Fruit fly (Drosophila melanogaster) whole organism, wandering third instar larva: ENCODE measurements around the gene Pdhb.
A peak's percentile ranks its signal among the peaks of the same experiment; 100 is the strongest.

ENCODE experiments used
- Abd-B ChIP-seq: fragments of >200 bp; optimal IDR thresholded peaks from 2 replicates; lab custom pipeline; 2017; ENCODE audit warnings: missing biosample characterization, missing genetic modification characterization
- CG32264 ChIP-seq: fragments of 200-800 bp; sonication (Bioruptor generic); optimal IDR thresholded peaks from 2 replicates; lab custom pipeline; 2016; ENCODE audit warnings: missing biosample characterization, missing genetic modification characterization
- CG9705 ChIP-seq: fragments of 200-800 bp; sonication (Bioruptor generic); optimal IDR thresholded peaks from 2 replicates; lab custom pipeline; 2018; ENCODE audit warnings: missing biosample characterization, mild to moderate bottlenecking, missing genetic modification characterization
- CrebA ChIP-seq: fragments of 200-800 bp; sonication (Bioruptor generic); optimal IDR thresholded peaks from 2 replicates; lab custom pipeline; 2016; ENCODE audit warnings: missing biosample characterization, mild to moderate bottlenecking, missing genetic modification characterization, borderline replicate concordance
- Dfd ChIP-seq: fragments of >200 bp; optimal IDR thresholded peaks from 2 replicates; lab custom pipeline; 2017; ENCODE audit warnings: missing biosample characterization, missing genetic modification characterization
- Dif ChIP-seq: fragments of 200-275, 200-300 bp; sonication (Bioruptor generic); optimal IDR thresholded peaks from 2 replicates; lab custom pipeline; 2018; ENCODE audit warnings: missing biosample characterization, missing genetic modification characterization; ENCODE audit not compliant: partially characterized antibody
- GATAd ChIP-seq: sonication (Bioruptor generic); optimal IDR thresholded peaks from 2 replicates; lab custom pipeline; 2016; ENCODE audit warnings: missing biosample characterization, missing genetic modification characterization
- HLH106 ChIP-seq: fragments of 200-800 bp; optimal IDR thresholded peaks from 3 replicates; lab custom pipeline; 2019; ENCODE audit warnings: missing biosample characterization, mild to moderate bottlenecking, missing genetic modification characterization, moderate library complexity
- Hnf4 ChIP-seq: fragments of 200-800 bp; sonication (Bioruptor generic); optimal IDR thresholded peaks from 2 replicates; lab custom pipeline; 2016; ENCODE audit warnings: missing biosample characterization, mild to moderate bottlenecking, missing genetic modification characterization
- Hr78 ChIP-seq: fragments of >200 bp; optimal IDR thresholded peaks from 2 replicates; lab custom pipeline; 2017; ENCODE audit warnings: missing biosample characterization, missing genetic modification characterization
- Hr83 ChIP-seq: fragments of 200-300 bp; sonication (Bioruptor generic); optimal IDR thresholded peaks from 2 replicates; lab custom pipeline; 2016; ENCODE audit warnings: missing biosample characterization, mild to moderate bottlenecking, missing genetic modification characterization, moderate library complexity; ENCODE audit not compliant: poor library complexity, severe bottlenecking
- Jra ChIP-seq: sonication (Bioruptor generic); optimal IDR thresholded peaks from 2 replicates; lab custom pipeline; 2016; ENCODE audit warnings: missing biosample characterization, missing genetic modification characterization
- Mio ChIP-seq: sonication (Bioruptor generic); optimal IDR thresholded peaks from 2 replicates; lab custom pipeline; 2016; ENCODE audit warnings: missing biosample characterization, missing genetic modification characterization
- Myc ChIP-seq: fragments of >200 bp; optimal IDR thresholded peaks from 2 replicates; lab custom pipeline; 2017
- N ChIP-seq: fragments of >200 bp; optimal IDR thresholded peaks from 2 replicates; lab custom pipeline; 2018; ENCODE audit warnings: missing biosample characterization, missing external identifiers, missing genetic modification characterization
- OdsH ChIP-seq: fragments of 200-800 bp; sonication (Bioruptor generic); optimal IDR thresholded peaks from 2 replicates; lab custom pipeline; 2016; ENCODE audit warnings: missing biosample characterization, mild to moderate bottlenecking, missing genetic modification characterization
- Rel ChIP-seq, 2 experiments: fragments of 200-800 bp; sonication (Bioruptor generic) in 1 of 2; optimal IDR thresholded peaks; 2 replicates in 1 of 2; 3 replicates in 1 of 2; lab custom pipeline; 2016 to 2019; ENCODE audit warnings: mild to moderate bottlenecking in 2 of 2, missing biosample characterization in 2 of 2, missing genetic modification characterization in 2 of 2, moderate library complexity in 1 of 2
- Sp1 ChIP-seq: fragments of 200-800 bp; sonication (Bioruptor generic); optimal IDR thresholded peaks from 3 replicates; lab custom pipeline; 2019; ENCODE audit warnings: missing biosample characterization, mild to moderate bottlenecking, missing genetic modification characterization, moderate library complexity
- Vsx2 ChIP-seq: fragments of 200-300, 225-300 bp; sonication (Bioruptor generic); optimal IDR thresholded peaks from 2 replicates; lab custom pipeline; 2018; ENCODE audit warnings: missing biosample characterization, missing genetic modification characterization; ENCODE audit not compliant: partially characterized antibody
- br ChIP-seq: fragments of 200-800 bp; sonication (Bioruptor generic); optimal IDR thresholded peaks from 2 replicates; lab custom pipeline; 2016; ENCODE audit warnings: missing biosample characterization, missing genetic modification characterization
- brk ChIP-seq: fragments of 200-800 bp; sonication (Bioruptor generic); optimal IDR thresholded peaks from 2 replicates; lab custom pipeline; 2016; ENCODE audit warnings: missing biosample characterization, mild to moderate bottlenecking, missing genetic modification characterization
- dl ChIP-seq, 2 experiments: fragments of 175-275, 200-275 bp in 1 of 2; fragments of 200-275 bp in 1 of 2; sonication (Bioruptor generic); optimal IDR thresholded peaks; lab custom pipeline; 2018; ENCODE audit warnings: mild to moderate bottlenecking in 2 of 2, missing biosample characterization in 2 of 2, missing genetic modification characterization in 2 of 2, moderate library complexity in 2 of 2; ENCODE audit not compliant: partially characterized antibody in 2 of 2, insufficient read depth in 1 of 2
- dmrt93B ChIP-seq: fragments of 200-800 bp; sonication (Bioruptor generic); optimal IDR thresholded peaks from 2 replicates; lab custom pipeline; 2018; ENCODE audit warnings: missing biosample characterization, mild to moderate bottlenecking, missing genetic modification characterization
- dsf ChIP-seq: sonication (Bioruptor generic); optimal IDR thresholded peaks from 2 replicates; lab custom pipeline; 2016; ENCODE audit warnings: missing biosample characterization, missing genetic modification characterization, borderline replicate concordance
- ey ChIP-seq: fragments of 200-800 bp; sonication (Bioruptor generic); optimal IDR thresholded peaks from 2 replicates; lab custom pipeline; 2016; ENCODE audit warnings: missing biosample characterization, missing genetic modification characterization
- foxo ChIP-seq, 2 experiments: fragments of 200-800 bp; sonication (Bioruptor generic); optimal IDR thresholded peaks; 2 replicates in 1 of 2; 3 replicates in 1 of 2; lab custom pipeline; 2016 to 2017; ENCODE audit warnings: missing biosample characterization in 2 of 2, missing genetic modification characterization in 2 of 2
- fru ChIP-seq: fragments of 200-800 bp; sonication (Bioruptor generic); optimal IDR thresholded peaks from 3 replicates; lab custom pipeline; 2016; ENCODE audit warnings: missing biosample characterization, mild to moderate bottlenecking, missing genetic modification characterization
- h ChIP-seq: fragments of 200-800 bp; sonication (Bioruptor generic); optimal IDR thresholded peaks from 3 replicates; lab custom pipeline; 2016; ENCODE audit warnings: missing biosample characterization, mild to moderate bottlenecking, missing genetic modification characterization
- jim ChIP-seq: fragments of 175-275, 200-325 bp; sonication (Bioruptor generic); optimal IDR thresholded peaks from 2 replicates; lab custom pipeline; 2016; ENCODE audit warnings: missing biosample characterization, mild to moderate bottlenecking, missing genetic modification characterization
- lola ChIP-seq: fragments of >200 bp; optimal IDR thresholded peaks from 2 replicates; lab custom pipeline; 2017; ENCODE audit warnings: missing biosample characterization, missing genetic modification characterization
- pan ChIP-seq: fragments of >200 bp; optimal IDR thresholded peaks from 2 replicates; lab custom pipeline; 2017
- psq ChIP-seq: fragments of 200-800 bp; sonication (Bioruptor generic); optimal IDR thresholded peaks from 3 replicates; lab custom pipeline; 2017; ENCODE audit warnings: missing biosample characterization, mild to moderate bottlenecking, missing genetic modification characterization, moderate library complexity
- rgr ChIP-seq: fragments of 200-800 bp; sonication (Bioruptor generic); optimal IDR thresholded peaks from 3 replicates; lab custom pipeline; 2016; ENCODE audit warnings: missing biosample characterization, mild to moderate bottlenecking, missing genetic modification characterization
- sage ChIP-seq: fragments of 200-800 bp; sonication (Bioruptor generic); optimal IDR thresholded peaks from 2 replicates; lab custom pipeline; 2016; ENCODE audit warnings: missing biosample characterization, mild to moderate bottlenecking, missing genetic modification characterization
- sv ChIP-seq: fragments of 200-800 bp; sonication (Bioruptor generic); optimal IDR thresholded peaks from 3 replicates; lab custom pipeline; 2016; ENCODE audit warnings: missing biosample characterization, missing genetic modification characterization
- tai ChIP-seq: sonication (Bioruptor generic); optimal IDR thresholded peaks from 2 replicates; lab custom pipeline; 2016; ENCODE audit warnings: missing biosample characterization, missing genetic modification characterization
- usp ChIP-seq: fragments of >200 bp; optimal IDR thresholded peaks from 2 replicates; lab custom pipeline; 2017; ENCODE audit warnings: missing biosample characterization, missing genetic modification characterization
- woc ChIP-seq: sonication (Bioruptor generic); optimal IDR thresholded peaks from 2 replicates; lab custom pipeline; 2016; ENCODE audit warnings: missing biosample characterization, mild to moderate bottlenecking, missing genetic modification characterization

Pdhb gene

DNA sequence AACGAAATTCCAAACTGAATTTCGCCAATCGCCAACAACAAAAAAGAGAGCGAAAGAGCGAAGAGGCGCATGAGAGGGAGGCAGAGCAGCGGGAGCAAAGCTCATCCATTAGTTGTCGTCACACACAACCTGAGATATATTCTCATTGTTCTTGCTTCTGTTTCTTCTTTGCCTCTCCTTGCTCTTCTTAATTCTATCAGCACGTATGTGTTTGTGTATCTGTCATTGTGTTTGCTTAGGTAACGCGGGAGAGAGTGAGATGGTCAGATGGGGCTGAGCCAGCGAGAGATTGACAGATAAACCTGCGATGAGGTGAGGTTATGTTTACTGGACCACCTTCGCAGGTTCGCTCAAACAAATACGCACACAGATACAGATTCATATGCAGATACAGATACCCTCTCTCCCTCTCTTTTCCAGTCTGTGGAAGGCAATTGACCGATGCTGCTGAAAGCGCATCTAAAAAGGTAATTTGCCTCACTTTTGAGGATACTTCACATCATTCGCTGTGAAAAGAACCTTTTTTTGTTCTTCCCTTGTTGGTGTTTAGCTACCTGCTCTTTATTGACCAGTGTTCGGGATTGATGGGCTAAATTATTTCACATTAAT lies 38.8 kb upstream of the Pdhb start:
- TF ChIP-seq pan (lab: Kevin White, UChicago): no peak
- peak; percentile 18 for TF ChIP-seq Jra (GFP tag; lab: Kevin White, UChicago)
- peak; percentile 36 for TF ChIP-seq h (GFP tag; lab: Kevin White, UChicago)
- no peak for TF ChIP-seq Dfd (GFP tag; lab: Kevin White, UChicago)
- no peak for TF ChIP-seq sage (GFP tag; lab: Kevin White, UChicago)
- TF ChIP-seq GATAd (GFP tag; lab: Kevin White, UChicago): no peak
- TF ChIP-seq br: peak; percentile 43
- peak; percentile 23 for TF ChIP-seq rgr (GFP tag; lab: Kevin White, UChicago)
- peak; percentile 26 for TF ChIP-seq Hr83 (GFP tag; lab: Kevin White, UChicago)
- no peak for TF ChIP-seq dsf (GFP tag; lab: Kevin White, UChicago)
- TF ChIP-seq HLH106 (tag; lab: Kevin White, UChicago): peak; percentile 8
- peak; percentile 9 for TF ChIP-seq OdsH (GFP tag; lab: Kevin White, UChicago)
- TF ChIP-seq Sp1 (GFP tag; lab: Kevin White, UChicago): peak; percentile 44
- TF ChIP-seq brk (GFP tag; lab: Kevin White, UChicago): peak; percentile 20
- peak; percentile 65 for TF ChIP-seq Hnf4 (GFP tag; lab: Kevin White, UChicago)
- TF ChIP-seq dl (GFP tag; optimal IDR thresholded peaks at IDR 0.05; lab: Kevin White, UChicago; ENCODE audit: insufficient read depth in 1 of 2, partially characterized antibody in 2 of 2): peak; percentile 33 to 68
- peak; percentile 83 for TF ChIP-seq psq (GFP tag; lab: Kevin White, UChicago)
- peak; percentile 56 for TF ChIP-seq fru (GFP tag; lab: Kevin White, UChicago)
- TF ChIP-seq ey (GFP tag; lab: Kevin White, UChicago): no peak
- TF ChIP-seq Rel (GFP tag; optimal IDR thresholded peaks at IDR 0.05; lab: Kevin White, UChicago): no peak
- TF ChIP-seq Rel (tag; optimal IDR thresholded peaks at IDR 0.05; lab: Kevin White, UChicago): peak; percentile 40
- TF ChIP-seq Vsx2 (GFP tag; lab: Kevin White, UChicago): peak; percentile 68
- TF ChIP-seq Dif (GFP tag; lab: Kevin White, UChicago): peak; percentile 88

DNA sequence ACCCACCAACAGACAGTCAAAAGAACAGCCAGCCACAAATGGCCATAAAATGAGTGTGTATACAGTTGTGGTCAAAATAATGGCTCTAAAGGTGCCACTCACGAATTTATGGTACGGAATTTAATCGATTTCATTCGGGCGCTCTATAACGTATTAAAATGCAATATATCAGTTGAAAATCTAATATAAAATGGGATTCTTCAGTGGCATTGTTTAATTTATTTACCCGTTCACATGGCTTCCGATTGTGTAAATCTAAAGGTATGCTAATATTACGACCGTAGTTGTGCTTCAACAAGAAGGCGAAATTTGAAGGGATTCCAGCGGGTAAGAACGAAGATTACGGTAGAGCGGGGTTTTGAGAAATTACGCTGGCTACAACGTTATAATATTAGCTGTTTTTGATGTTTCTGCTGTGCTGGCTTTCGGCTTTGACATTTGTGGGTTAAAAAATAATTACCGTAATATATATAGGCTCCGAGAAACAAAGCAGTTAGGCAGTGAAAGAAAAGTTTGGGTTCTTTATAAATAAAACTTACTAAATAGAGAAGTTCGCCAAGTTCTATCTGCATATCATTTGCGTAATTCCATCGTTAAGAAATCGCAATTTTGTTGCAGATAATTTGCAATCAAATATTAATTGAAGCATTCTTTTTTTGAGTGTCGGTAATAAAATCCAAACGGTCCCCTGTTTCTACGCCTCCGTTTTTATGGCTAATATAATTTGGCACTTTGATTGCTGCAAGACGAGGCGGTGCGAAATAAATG lies 37.1 kb upstream of the Pdhb start:
- peak; percentile 67 for TF ChIP-seq OdsH (GFP tag; lab: Kevin White, UChicago)
- TF ChIP-seq dl (GFP tag; optimal IDR thresholded peaks at IDR 0.05; lab: Kevin White, UChicago; ENCODE audit: insufficient read depth in 1 of 2, partially characterized antibody in 2 of 2): no peak
- peak; percentile 51 for TF ChIP-seq psq (GFP tag; lab: Kevin White, UChicago)
- TF ChIP-seq foxo (GFP tag; optimal IDR thresholded peaks at IDR 0.05; lab: Kevin White, UChicago): peak in 1 of 2 experiments; percentile 68
- peak; percentile 75 for TF ChIP-seq woc
- no peak for TF ChIP-seq Rel (GFP tag; optimal IDR thresholded peaks at IDR 0.05; lab: Kevin White, UChicago)
- TF ChIP-seq Rel (tag; optimal IDR thresholded peaks at IDR 0.05; lab: Kevin White, UChicago): peak; percentile 30
- no peak for TF ChIP-seq Hr78 (GFP tag; lab: Kevin White, UChicago)
- no peak for TF ChIP-seq sv (GFP tag; lab: Kevin White, UChicago)
- no peak for TF ChIP-seq usp (GFP tag; lab: Kevin White, UChicago)
- TF ChIP-seq Vsx2 (GFP tag; lab: Kevin White, UChicago): no peak
- no peak for TF ChIP-seq Myc (lab: Kevin White, UChicago)
- TF ChIP-seq HLH106 (tag; lab: Kevin White, UChicago): peak; percentile 74
- peak; percentile 59 for TF ChIP-seq fru (GFP tag; lab: Kevin White, UChicago)
- no peak for TF ChIP-seq N (GFP tag; lab: Kevin White, UChicago)
- TF ChIP-seq jim (GFP tag; lab: Kevin White, UChicago): no peak
- TF ChIP-seq Hnf4 (GFP tag; lab: Kevin White, UChicago): peak; percentile 74
- no peak for TF ChIP-seq sage (GFP tag; lab: Kevin White, UChicago)
- no peak for TF ChIP-seq Abd-B (GFP tag; lab: Kevin White, UChicago)
- no peak for TF ChIP-seq Dif (GFP tag; lab: Kevin White, UChicago)
- peak; percentile 22 for TF ChIP-seq brk (GFP tag; lab: Kevin White, UChicago)
- TF ChIP-seq h (GFP tag; lab: Kevin White, UChicago): peak; percentile 79
- TF ChIP-seq dmrt93B: peak; percentile 37
- TF ChIP-seq pan (lab: Kevin White, UChicago): no peak
- peak; percentile 52 for TF ChIP-seq CG32264 (GFP tag; lab: Kevin White, UChicago)
- TF ChIP-seq dsf (GFP tag; lab: Kevin White, UChicago): no peak
- TF ChIP-seq Jra (GFP tag; lab: Kevin White, UChicago): peak; percentile 59
- peak; percentile 42 for TF ChIP-seq Mio (GFP tag; lab: Kevin White, UChicago)
- TF ChIP-seq CrebA: no peak
- TF ChIP-seq tai (GFP tag; lab: Kevin White, UChicago): peak; percentile 68
- TF ChIP-seq CG9705 (GFP tag; lab: Kevin White, UChicago): no peak
- TF ChIP-seq lola (GFP tag; lab: Kevin White, UChicago): no peak
- peak; percentile 80 for TF ChIP-seq rgr (GFP tag; lab: Kevin White, UChicago)
- TF ChIP-seq br: peak; percentile 68
- peak; percentile 81 for TF ChIP-seq ey (GFP tag; lab: Kevin White, UChicago)
- TF ChIP-seq GATAd (GFP tag; lab: Kevin White, UChicago): peak; percentile 48
- TF ChIP-seq Dfd (GFP tag; lab: Kevin White, UChicago): no peak
- peak; percentile 76 for TF ChIP-seq Sp1 (GFP tag; lab: Kevin White, UChicago)
- TF ChIP-seq Hr83 (GFP tag; lab: Kevin White, UChicago): peak; percentile 39
